Worm (Caenorhabditis elegans) whole organism, L4 larva: ENCODE measurements around the gene K09H11.9.

Experiments
- F10B5.3 ChIP-seq: sonication (generic microtip); optimal IDR thresholded peaks from 2 replicates; lab custom pipeline; 2016; ENCODE audit warnings: mild to moderate bottlenecking, missing genetic modification characterization, missing compliant biosample characterization
- F26F4.8 ChIP-seq: fragments of 200-800 bp; sonication (Bioruptor generic); conservative IDR thresholded peaks from 2 replicates; pipeline ENCODE4 v1.3.6; 2022; ENCODE audit warnings: missing genetic modification characterization, missing compliant biosample characterization
- F37D6.2 ChIP-seq: sonication (generic microtip); optimal IDR thresholded peaks from 2 replicates; lab custom pipeline; 2016; ENCODE audit warnings: mild to moderate bottlenecking, missing genetic modification characterization, missing compliant biosample characterization
- F44E2.7 ChIP-seq: fragments of 200-800 bp; sonication (Bioruptor generic); IDR thresholded peaks from 2 replicates; pipeline ENCODE4 v2.1.2; 2022; ENCODE audit warnings: missing genetic modification characterization, missing compliant biosample characterization
- F49E8.2 ChIP-seq: sonication (generic microtip); optimal IDR thresholded peaks from 2 replicates; lab custom pipeline; 2016; ENCODE audit warnings: missing compliant biosample characterization, mild to moderate bottlenecking, missing genetic modification characterization, borderline replicate concordance
- T20F7.1 ChIP-seq: fragments of 200-800 bp; sonication (Bioruptor generic); optimal IDR thresholded peaks from 2 replicates; lab custom pipeline; 2018; ENCODE audit warnings: mild to moderate bottlenecking, missing genetic modification characterization, missing compliant biosample characterization
- Y48G9A.11 ChIP-seq: fragments of 200-800 bp; sonication (Bioruptor generic); IDR thresholded peaks from 2 replicates; pipeline ENCODE4 v1.3.6; 2022; ENCODE audit warnings: missing genetic modification reagents, missing genetic modification characterization, missing compliant biosample characterization
- Y75B8A.6 ChIP-seq: fragments of 200-800 bp; sonication (Bioruptor generic); IDR thresholded peaks from 2 replicates; pipeline ENCODE4 v1.3.6; 2022; ENCODE audit warnings: missing genetic modification reagents, missing genetic modification characterization, missing compliant biosample characterization
- ZK546.5 ChIP-seq, 2 experiments: sonication (generic microtip); optimal IDR thresholded peaks; 2 replicates each; lab custom pipeline; 2017; ENCODE audit warnings: missing biosample characterization in 2 of 2, missing genetic modification characterization in 2 of 2
- aha-1 ChIP-seq: fragments of 150-350 bp; peaks from one replicate; lab custom pipeline; 2014; ENCODE audit warnings: missing biosample characterization, missing genetic modification characterization
- aly-2 ChIP-seq: sonication (generic microtip); optimal IDR thresholded peaks from 2 replicates; lab custom pipeline; 2018; ENCODE audit warnings: missing biosample characterization, missing genetic modification characterization
- ceh-44 ChIP-seq: fragments of 200-800 bp; sonication (Bioruptor generic); IDR thresholded peaks from 2 replicates; pipeline ENCODE4 v1.3.6; 2022; ENCODE audit warnings: missing genetic modification reagents, missing genetic modification characterization, missing compliant biosample characterization
- ces-1 ChIP-seq: fragments of 150-350 bp; sonication (generic microtip); optimal IDR thresholded peaks from 4 replicates; lab custom pipeline; 2014; ENCODE audit warnings: missing biosample characterization, missing genetic modification reagents, missing genetic modification characterization
- ctbp-1 ChIP-seq: fragments of 200-800 bp; sonication (Bioruptor generic); IDR thresholded peaks from 2 replicates; pipeline ENCODE4 v1.3.6; 2022; ENCODE audit warnings: missing genetic modification reagents, missing genetic modification characterization, missing compliant biosample characterization
- daf-19 ChIP-seq: fragments of 200-800 bp; sonication (Bioruptor generic); conservative IDR thresholded peaks from 2 replicates; pipeline ENCODE4 v1.3.6; 2022; ENCODE audit warnings: missing genetic modification characterization, missing compliant biosample characterization
- daf-8 ChIP-seq: fragments of 200-800 bp; sonication (Bioruptor generic); IDR thresholded peaks from 2 replicates; pipeline ENCODE4 v1.3.6; 2022; ENCODE audit warnings: missing genetic modification characterization, missing compliant biosample characterization
- dmd-9 ChIP-seq: fragments of 200-800 bp; sonication (Bioruptor generic); IDR thresholded peaks from 2 replicates; pipeline ENCODE4 v1.3.6; 2022; ENCODE audit warnings: missing genetic modification reagents, missing genetic modification characterization, missing compliant biosample characterization
- duxl-1 ChIP-seq: sonication (generic microtip); optimal IDR thresholded peaks from 2 replicates; lab custom pipeline; 2016; ENCODE audit warnings: mild to moderate bottlenecking, missing genetic modification characterization, moderate library complexity, missing compliant biosample characterization; ENCODE audit not compliant: poor library complexity
- dve-1 ChIP-seq: sonication (generic microtip); optimal IDR thresholded peaks from 2 replicates; lab custom pipeline; 2017; ENCODE audit warnings: antibody characterized with exemption, mild to moderate bottlenecking, missing genetic modification characterization, missing compliant biosample characterization; ENCODE audit not compliant: insufficient read depth
- hif-1 ChIP-seq, 2 experiments: sonication (generic microtip); optimal IDR thresholded peaks; 2 replicates each; lab custom pipeline; 2016 to 2017; ENCODE audit warnings: missing compliant biosample characterization in 2 of 2, missing genetic modification characterization in 2 of 2, missing genetic modification reagents in 2 of 2, missing genotype in 2 of 2, mild to moderate bottlenecking in 1 of 2
- hmg-1.1 ChIP-seq: fragments of 200-800 bp; sonication (Bioruptor generic); IDR thresholded peaks from 2 replicates; pipeline ENCODE4 v1.3.6; 2022; ENCODE audit warnings: missing genetic modification reagents, missing genetic modification characterization, missing compliant biosample characterization
- lim-7 ChIP-seq: fragments of 200-800 bp; sonication (Bioruptor generic); IDR thresholded peaks from 2 replicates; pipeline ENCODE4 v1.3.6; 2022; ENCODE audit warnings: missing genetic modification characterization, missing compliant biosample characterization
- lin-38 ChIP-seq: fragments of 200-800 bp; sonication (Bioruptor generic); IDR thresholded peaks from 2 replicates; pipeline ENCODE4 v1.3.6; 2022; ENCODE audit warnings: missing genetic modification reagents, missing genetic modification characterization, missing compliant biosample characterization
- lin-39 ChIP-seq: fragments of 150-350 bp; optimal IDR thresholded peaks from 2 replicates; lab custom pipeline; 2014; ENCODE audit warnings: missing biosample characterization, missing genetic modification reagents, missing genetic modification characterization
- madf-9 ChIP-seq: fragments of 200-800 bp; sonication (Bioruptor generic); conservative IDR thresholded peaks from 2 replicates; pipeline ENCODE4 v1.3.6; 2022; ENCODE audit warnings: missing genetic modification reagents, missing genetic modification characterization, missing compliant biosample characterization
- mep-1 ChIP-seq: fragments of 150-350 bp; sonication (generic microtip); optimal IDR thresholded peaks from 3 replicates; lab custom pipeline; 2014; ENCODE audit warnings: missing biosample characterization, missing genetic modification characterization
- mxl-3 ChIP-seq: fragments of 200-800 bp; sonication (Bioruptor generic); optimal IDR thresholded peaks from 2 replicates; lab custom pipeline; 2018; ENCODE audit warnings: mild to moderate bottlenecking, missing genetic modification characterization, missing compliant biosample characterization
- nhr-102 ChIP-seq: sonication (generic microtip); optimal IDR thresholded peaks from 2 replicates; lab custom pipeline; 2016; ENCODE audit warnings: mild to moderate bottlenecking, missing genetic modification characterization, moderate library complexity, missing compliant biosample characterization
- nhr-111 ChIP-seq: fragments of 200-800 bp; sonication (Bioruptor generic); optimal IDR thresholded peaks from 2 replicates; lab custom pipeline; 2018; ENCODE audit warnings: mild to moderate bottlenecking, missing genetic modification characterization, missing compliant biosample characterization
- nhr-237 ChIP-seq: sonication (generic microtip); optimal IDR thresholded peaks from 2 replicates; lab custom pipeline; 2017; ENCODE audit warnings: missing biosample characterization, missing genetic modification characterization
- nhr-28 ChIP-seq: fragments of 150-350 bp; optimal IDR thresholded peaks from 2 replicates; lab custom pipeline; 2014; ENCODE audit warnings: missing biosample characterization, missing genetic modification characterization
- nhr-76 ChIP-seq: fragments of 150-350 bp; optimal IDR thresholded peaks from 2 replicates; lab custom pipeline; 2014; ENCODE audit warnings: missing biosample characterization, missing genetic modification characterization
- pqm-1 ChIP-seq: sonication (generic microtip); optimal IDR thresholded peaks from 2 replicates; lab custom pipeline; 2017; ENCODE audit warnings: missing biosample characterization, missing genetic modification characterization
- rbr-2 ChIP-seq: sonication (generic microtip); optimal IDR thresholded peaks from 2 replicates; lab custom pipeline; 2016; ENCODE audit warnings: missing genotype, missing genetic modification characterization, missing compliant biosample characterization
- saeg-2 ChIP-seq: fragments of 200-800 bp; sonication (Bioruptor generic); IDR thresholded peaks from 2 replicates; pipeline ENCODE4 v1.3.6; 2022; ENCODE audit warnings: missing genetic modification reagents, missing genetic modification characterization, missing compliant biosample characterization
- sdz-12 ChIP-seq: fragments of 200-800 bp; sonication (Bioruptor generic); optimal IDR thresholded peaks from 2 replicates; lab custom pipeline; 2018; ENCODE audit warnings: mild to moderate bottlenecking, missing genetic modification characterization, missing compliant biosample characterization
- snpc-4 ChIP-seq: fragments of 150-350 bp; optimal IDR thresholded peaks from 2 replicates; lab custom pipeline; 2014; ENCODE audit warnings: missing biosample characterization, missing genetic modification characterization
- tag-97 ChIP-seq: fragments of 200-800 bp; sonication (Bioruptor generic); IDR thresholded peaks from 2 replicates; pipeline ENCODE4 v1.3.6; 2022; ENCODE audit warnings: missing genetic modification characterization, missing compliant biosample characterization
- unc-62 ChIP-seq, 3 experiments: fragments of 150-350 bp in 1 of 3; sonication (generic microtip); optimal IDR thresholded peaks in 2 of 3; peaks in 1 of 3; 1 replicate in 1 of 3; 2 replicates in 2 of 3; lab custom pipeline; 2014 to 2017; ENCODE audit warnings: missing biosample characterization in 3 of 3, missing genetic modification characterization in 3 of 3, missing genetic modification reagents in 3 of 3, missing genotype in 1 of 3
- zag-1 ChIP-seq: fragments of 150-350 bp; optimal IDR thresholded peaks from 2 replicates; lab custom pipeline; 2014; ENCODE audit warnings: missing biosample characterization, missing genetic modification characterization
- zfp-3 ChIP-seq: fragments of 200-800 bp; sonication (Bioruptor generic); conservative IDR thresholded peaks from 2 replicates; pipeline ENCODE4 v1.3.6; 2022; ENCODE audit warnings: missing genetic modification reagents, missing genetic modification characterization, missing compliant biosample characterization
- ztf-11 ChIP-seq: fragments of 150-350 bp; optimal IDR thresholded peaks from 2 replicates; lab custom pipeline; 2014; ENCODE audit warnings: missing biosample characterization, missing genetic modification characterization
- ztf-7 ChIP-seq: fragments of 150-350 bp; optimal IDR thresholded peaks from 2 replicates; lab custom pipeline; 2014; ENCODE audit warnings: missing biosample characterization, missing genetic modification characterization

K09H11.9 gene

ce11 chrV:5677947-5678346, 38.5 kb downstream of the K09H11.9 start:
- TF ChIP-seq aha-1 (peak; percentile 93), zfp-3 (no peak)

ce11 chrV:5676011-5676410, 40.4 kb downstream of the K09H11.9 start, which contains the start of gene pqn-13:
Gene pqn-13, minus strand, starts transcription at chrV:5676111.
- TF ChIP-seq F44E2.7 (no peak), Y75B8A.6 (no peak), F49E8.2 (tag; lab: Kevin White, UChicago) (no peak)

- TF ChIP-seq ztf-11 (tag; lab: Kevin White, UChicago) (no peak), dmd-9 (no peak), pqm-1 (tag; lab: Kevin White, UChicago) (no peak), nhr-237 (tag; lab: Kevin White, UChicago) (no peak), lin-39 (tag; lab: Kevin White, UChicago) (no peak), F10B5.3 (tag; lab: Kevin White, UChicago) (no peak), lim-7 (GFP tag; lab: Robert Waterston, UW) (no peak), tag-97 (GFP tag; lab: Robert Waterston, UW) (no peak), F26F4.8 (no peak), F37D6.2 (tag; lab: Kevin White, UChicago) (no peak), sdz-12 (no peak), nhr-111 (GFP tag; lab: Kevin White, UChicago) (no peak), daf-19 (GFP tag; lab: Robert Waterston, UW) (no peak), Y75B8A.6 (no peak), dve-1 (tag; lab: Kevin White, UChicago) (no peak), snpc-4 (tag; lab: Kevin White, UChicago) (no peak), nhr-28 (tag; lab: Kevin White, UChicago) (no peak), duxl-1 (tag; lab: Kevin White, UChicago) (no peak)
These were observed 44.1 kb downstream of the K09H11.9 start for ce11 chrV:5672270-5672669.

ce11 chrV:5668968-5669367, 47.4 kb downstream of the K09H11.9 start:
- TF ChIP-seq unc-62 (GFP tag; optimal IDR thresholded peaks at IDR 0.05 in 1 of 2; lab: Kevin White, UChicago) (peak in 1 of 2 experiments; percentile 55), unc-62 (tag; optimal IDR thresholded peaks at IDR 0.05; lab: Kevin White, UChicago) (no peak), dmd-9 (no peak), pqm-1 (tag; lab: Kevin White, UChicago) (no peak), mxl-3 (no peak)

ce11 chrV:5667337-5667736, 49.1 kb downstream of the K09H11.9 start:
- TF ChIP-seq duxl-1 (tag; lab: Kevin White, UChicago) (peak; percentile 88), zfp-3 (peak; percentile 62; the same call in 1 of the 2 replicates), mep-1 (no peak), dve-1 (tag; lab: Kevin White, UChicago) (no peak), ctbp-1 (peak; percentile 85), hmg-1.1 (GFP tag; lab: Robert Waterston, UW) (0 out of 2 replicates have a peak, but pooled peaks have one; percentile 32), ztf-7 (tag; lab: Kevin White, UChicago) (no peak), T20F7.1 (no peak), ZK546.5 (tag; optimal IDR thresholded peaks at IDR 0.05; lab: Kevin White, UChicago) (no peak), madf-9 (GFP tag; lab: Robert Waterston, UW) (peak; percentile 66), ces-1 (GFP tag; lab: Kevin White, UChicago) (no peak), aha-1 (peak; percentile 71), zag-1 (tag; lab: Kevin White, UChicago) (no peak), aly-2 (tag; lab: Kevin White, UChicago) (no peak), rbr-2 (tag; lab: Kevin White, UChicago) (peak; percentile 19), Y48G9A.11 (GFP tag; lab: Robert Waterston, UW) (peak; percentile 87), F26F4.8 (peak; percentile 93), nhr-76 (tag; lab: Kevin White, UChicago) (no peak), lin-39 (tag; lab: Kevin White, UChicago) (no peak), saeg-2 (GFP tag; lab: Robert Waterston, UW) (peak; percentile 47; the same call in 1 of the 2 replicates), ceh-44 (no peak), nhr-102 (tag; lab: Kevin White, UChicago) (peak; percentile 56), lin-38 (GFP tag; lab: Robert Waterston, UW) (peak; percentile 85), Y75B8A.6 (peak; percentile 86; the same call in 1 of the 2 replicates), daf-8 (GFP tag; lab: Robert Waterston, UW) (no peak), hif-1 (tag; optimal IDR thresholded peaks at IDR 0.05; lab: Kevin White, UChicago) (peak in 1 of 2 experiments; percentile 47)
